Worm (Caenorhabditis elegans) whole organism, L3 larva: ENCODE measurements around the gene C09B8.4.

Experiments
- R02D3.7 ChIP-seq: fragments of 150-350 bp; optimal IDR thresholded peaks from 2 replicates; lab custom pipeline; 2014; ENCODE audit warnings: missing biosample characterization, missing genetic modification characterization
- ZK546.5 ChIP-seq: sonication (generic microtip); optimal IDR thresholded peaks from 2 replicates; lab custom pipeline; 2017; ENCODE audit warnings: missing biosample characterization, missing genetic modification characterization
- aly-2 ChIP-seq: fragments of 150-350 bp; optimal IDR thresholded peaks from 2 replicates; lab custom pipeline; 2014; ENCODE audit warnings: missing biosample characterization, missing genetic modification characterization
- ama-1 ChIP-seq: fragments of 150-350 bp; optimal IDR thresholded peaks from 2 replicates; lab custom pipeline; 2018
- ceh-16 ChIP-seq: sonication (generic microtip); optimal IDR thresholded peaks from 2 replicates; lab custom pipeline; 2017; ENCODE audit warnings: missing biosample characterization, missing genetic modification characterization
- ceh-28 ChIP-seq: fragments of 150-350 bp; optimal IDR thresholded peaks from 2 replicates; lab custom pipeline; 2014; ENCODE audit warnings: missing biosample characterization, missing genetic modification reagents, missing genetic modification characterization
- ceh-9 ChIP-seq: sonication (generic microtip); optimal IDR thresholded peaks from 2 replicates; lab custom pipeline; 2018; ENCODE audit warnings: missing biosample characterization, missing genetic modification characterization
- daf-12 ChIP-seq: fragments of 150-350 bp; optimal IDR thresholded peaks from 2 replicates; lab custom pipeline; 2014; ENCODE audit warnings: missing biosample characterization, missing genetic modification reagents, missing genetic modification characterization
- egl-5 ChIP-seq: fragments of 150-350 bp; optimal IDR thresholded peaks from 2 replicates; lab custom pipeline; 2017; ENCODE audit warnings: missing biosample characterization, missing genetic modification reagents, missing genetic modification characterization, inconsistent platforms
- elt-1 ChIP-seq: fragments of 150-350 bp; optimal IDR thresholded peaks from 2 replicates; lab custom pipeline; 2014; ENCODE audit warnings: missing biosample characterization, missing genetic modification characterization
- eor-1 ChIP-seq, 2 experiments: fragments of 150-350 bp; optimal IDR thresholded peaks; 2 replicates each; lab custom pipeline; 2014 to 2018; ENCODE audit warnings: missing biosample characterization in 2 of 2, missing genetic modification characterization in 2 of 2
- fkh-10 ChIP-seq: sonication (generic microtip); optimal IDR thresholded peaks from 2 replicates; lab custom pipeline; 2017; ENCODE audit warnings: missing biosample characterization, missing genetic modification reagents, missing genetic modification characterization
- fkh-2 ChIP-seq: fragments of 150-350 bp; optimal IDR thresholded peaks from 2 replicates; lab custom pipeline; 2014; ENCODE audit warnings: missing biosample characterization, missing genetic modification reagents, missing genetic modification characterization
- fos-1 ChIP-seq: fragments of 150-350 bp; optimal IDR thresholded peaks from 2 replicates; lab custom pipeline; 2014; ENCODE audit warnings: missing biosample characterization, missing genetic modification characterization
- hmg-11 ChIP-seq: sonication (generic microtip); optimal IDR thresholded peaks from 2 replicates; lab custom pipeline; 2016; ENCODE audit warnings: missing genetic modification characterization, missing compliant biosample characterization
- jun-1 ChIP-seq: fragments of 150-350 bp; optimal IDR thresholded peaks from 2 replicates; lab custom pipeline; 2014; ENCODE audit warnings: missing biosample characterization, missing genetic modification reagents, missing genetic modification characterization
- lin-15B ChIP-seq: fragments of 150-350 bp; optimal IDR thresholded peaks from 2 replicates; lab custom pipeline; 2014; ENCODE audit warnings: missing biosample characterization, missing genetic modification characterization
- mdl-1 ChIP-seq: fragments of 150-350 bp; optimal IDR thresholded peaks from 2 replicates; lab custom pipeline; 2014; ENCODE audit warnings: missing biosample characterization, missing genetic modification characterization
- mml-1 ChIP-seq: fragments of 150-350 bp; sonication (generic microtip); optimal IDR thresholded peaks from 3 replicates; lab custom pipeline; 2014; ENCODE audit warnings: missing biosample characterization, missing genetic modification characterization
- nhr-11 ChIP-seq: fragments of 150-350 bp; optimal IDR thresholded peaks from 2 replicates; lab custom pipeline; 2014; ENCODE audit warnings: missing biosample characterization, missing genetic modification characterization
- nhr-12 ChIP-seq: fragments of 150-350 bp; optimal IDR thresholded peaks from 2 replicates; lab custom pipeline; 2014; ENCODE audit warnings: missing biosample characterization, missing genetic modification characterization
- nhr-23 ChIP-seq: fragments of 150-350 bp; optimal IDR thresholded peaks from 2 replicates; lab custom pipeline; 2014; ENCODE audit warnings: missing biosample characterization, missing genetic modification reagents, missing genetic modification characterization
- nhr-25 ChIP-seq: sonication (generic microtip); optimal IDR thresholded peaks from 2 replicates; lab custom pipeline; 2017; ENCODE audit warnings: missing biosample characterization, missing genetic modification characterization
- nhr-28 ChIP-seq: fragments of 150-350 bp; optimal IDR thresholded peaks from 2 replicates; lab custom pipeline; 2014; ENCODE audit warnings: missing biosample characterization, missing genetic modification characterization
- nhr-43 ChIP-seq: sonication (generic microtip); optimal IDR thresholded peaks from 2 replicates; lab custom pipeline; 2016; ENCODE audit warnings: mild to moderate bottlenecking, missing genetic modification characterization, missing compliant biosample characterization; ENCODE audit not compliant: poor library complexity, severe bottlenecking
- nhr-67 ChIP-seq: fragments of 150-350 bp; optimal IDR thresholded peaks from 2 replicates; lab custom pipeline; 2014; ENCODE audit warnings: missing biosample characterization, missing genetic modification characterization
- nhr-77 ChIP-seq: fragments of 150-350 bp; optimal IDR thresholded peaks from 2 replicates; lab custom pipeline; 2014; ENCODE audit warnings: missing biosample characterization, missing genetic modification characterization
- pha-4 ChIP-seq: fragments of 150-350 bp; optimal IDR thresholded peaks from 2 replicates; lab custom pipeline; 2014; ENCODE audit warnings: missing biosample characterization, missing genetic modification reagents, missing genetic modification characterization
- sea-2 ChIP-seq: fragments of 150-350 bp; sonication (generic microtip); optimal IDR thresholded peaks from 4 replicates; lab custom pipeline; 2014; ENCODE audit warnings: missing biosample characterization, missing genetic modification reagents, missing genetic modification characterization
- snpc-4 ChIP-seq: fragments of 150-350 bp; optimal IDR thresholded peaks from 2 replicates; lab custom pipeline; 2014; ENCODE audit warnings: missing biosample characterization, missing genetic modification characterization
- unc-39 ChIP-seq: sonication (generic microtip); optimal IDR thresholded peaks from 4 replicates; lab custom pipeline; 2017; ENCODE audit warnings: missing biosample characterization, missing genetic modification characterization
- zag-1 ChIP-seq: fragments of 150-350 bp; optimal IDR thresholded peaks from 2 replicates; lab custom pipeline; 2014; ENCODE audit warnings: missing biosample characterization, missing genetic modification characterization
- ztf-11 ChIP-seq: fragments of 150-350 bp; optimal IDR thresholded peaks from 2 replicates; lab custom pipeline; 2014; ENCODE audit warnings: missing biosample characterization, missing genetic modification characterization

C09B8.4 gene

DNA sequence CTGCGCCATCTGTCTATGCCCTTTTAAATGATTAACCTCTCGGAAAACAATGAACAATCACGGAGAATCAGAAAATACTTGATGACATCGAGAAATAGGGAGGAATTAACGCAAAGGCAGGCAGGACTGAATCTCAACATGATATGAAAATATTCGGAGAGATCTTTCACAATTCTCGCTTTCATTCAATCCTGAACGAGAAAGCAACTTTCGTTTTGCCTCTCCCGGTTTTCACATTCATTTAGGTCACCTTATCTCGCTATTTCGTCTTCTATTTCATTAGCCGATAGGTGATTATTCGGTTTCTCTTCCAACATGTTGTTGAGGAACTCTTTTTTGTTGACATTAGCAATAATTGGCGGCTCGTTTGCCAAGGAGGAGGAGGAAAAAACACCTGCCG lies 15.4 kb downstream of the C09B8.4 start:
- TF ChIP-seq nhr-23 (tag; lab: Kevin White, UChicago) (no peak), R02D3.7 (tag; lab: Kevin White, UChicago) (no peak), ztf-11 (tag; lab: Kevin White, UChicago) (no peak), nhr-43 (tag; lab: Kevin White, UChicago) (peak; percentile 41), fos-1 (no peak), lin-15B (tag; lab: Kevin White, UChicago) (no peak), nhr-67 (tag; lab: Kevin White, UChicago) (no peak)

DNA sequence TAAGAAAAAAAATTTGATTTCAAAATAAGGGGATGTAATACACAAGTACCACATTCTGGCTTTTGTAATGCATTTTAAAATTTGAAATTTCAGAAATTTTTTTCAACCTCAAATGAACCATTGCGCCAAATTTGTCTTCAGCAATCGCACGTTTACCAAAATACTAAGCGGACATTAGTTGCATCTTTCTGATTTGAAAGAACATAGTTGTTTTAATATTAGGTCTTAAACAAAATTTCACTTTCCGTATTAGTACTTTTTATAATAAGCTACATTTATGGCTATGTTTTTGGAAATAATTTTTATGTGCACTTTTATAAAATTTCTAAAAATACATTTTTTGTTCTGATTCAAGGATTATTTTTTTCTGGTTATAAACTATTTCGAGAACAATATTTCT lies 15.9 kb downstream of the C09B8.4 start, which contains the start of gene sups-1:
Gene sups-1, plus strand, starts transcription at position 301 of the 400 bp plus-strand sequence.
- TF ChIP-seq eor-1 (tag; optimal IDR thresholded peaks at IDR 0.05; lab: Kevin White, UChicago) (no peak), ceh-16 (tag; lab: Kevin White, UChicago) (no peak), jun-1 (no peak), zag-1 (tag; lab: Kevin White, UChicago) (no peak), ZK546.5 (no peak), nhr-77 (no peak), ztf-11 (tag; lab: Kevin White, UChicago) (no peak), hmg-11 (no peak), sea-2 (no peak), nhr-12 (tag; lab: Kevin White, UChicago) (no peak), egl-5 (tag; lab: Kevin White, UChicago) (no peak)

DNA sequence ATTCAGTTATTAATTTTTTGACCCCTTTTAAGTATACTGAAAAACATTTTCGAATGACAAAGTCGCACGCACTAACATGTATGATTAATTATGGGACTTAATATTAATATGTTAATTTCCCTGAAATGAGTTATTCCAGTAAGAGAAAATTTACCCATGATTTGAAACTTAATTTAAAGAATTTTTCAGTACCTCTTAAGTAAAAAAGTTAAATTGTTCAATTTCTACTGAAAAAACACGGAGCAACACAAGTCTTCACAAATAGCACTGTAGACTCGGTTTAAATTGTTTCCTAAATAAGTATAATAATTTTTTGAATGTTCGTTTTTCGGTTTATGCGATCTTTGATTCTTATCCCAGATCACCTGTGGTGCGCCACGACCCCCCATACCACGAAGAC lies 17.3 kb downstream of the C09B8.4 start:
- TF ChIP-seq sea-2 (no peak), nhr-43 (tag; lab: Kevin White, UChicago) (no peak), nhr-28 (tag; lab: Kevin White, UChicago) (no peak), ceh-9 (tag; lab: Kevin White, UChicago) (no peak), ceh-28 (tag; lab: Kevin White, UChicago) (no peak), fkh-10 (GFP tag; lab: Kevin White, UChicago) (no peak), snpc-4 (tag; lab: Kevin White, UChicago) (no peak), mdl-1 (no peak), mml-1 (no peak), daf-12 (tag; lab: Kevin White, UChicago) (no peak)

DNA sequence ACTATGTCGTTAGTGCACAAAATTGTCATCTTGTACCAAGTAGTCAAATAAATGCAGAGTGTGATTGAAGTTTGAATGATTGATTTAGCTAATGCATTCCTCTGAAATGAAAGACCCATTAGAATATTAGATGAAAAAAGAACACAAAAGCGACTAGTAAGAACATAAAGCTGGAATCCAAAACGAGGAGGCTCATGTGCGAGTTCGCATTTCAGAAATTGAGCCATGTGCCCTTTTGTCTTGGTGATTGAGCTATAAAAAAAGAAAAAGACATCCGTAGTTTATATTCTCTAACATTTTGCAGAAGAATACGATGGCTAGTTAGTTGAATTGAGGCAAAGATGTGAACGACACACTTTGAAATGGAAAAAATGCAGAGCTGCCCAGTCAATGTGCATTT lies 18.3 kb downstream of the C09B8.4 start, which contains the start of gene F22F4.4:
Gene F22F4.4, minus strand, starts transcription at position 101 of the 400 bp plus-strand sequence.
- TF ChIP-seq aly-2 (tag; lab: Kevin White, UChicago) = no peak
- no peak for TF ChIP-seq daf-12 (tag; lab: Kevin White, UChicago)
- TF ChIP-seq nhr-25 (tag; lab: Kevin White, UChicago) = no peak
- no peak for TF ChIP-seq ama-1 (lab: Kevin White, UChicago)
- no peak for TF ChIP-seq mdl-1
- no peak for TF ChIP-seq nhr-43 (tag; lab: Kevin White, UChicago)
- no peak for TF ChIP-seq nhr-28 (tag; lab: Kevin White, UChicago)
- TF ChIP-seq nhr-67 (tag; lab: Kevin White, UChicago) = no peak
- TF ChIP-seq hmg-11 = no peak
- no peak for TF ChIP-seq unc-39 (tag; lab: Kevin White, UChicago)
- no peak for TF ChIP-seq sea-2
- TF ChIP-seq nhr-12 (tag; lab: Kevin White, UChicago) = no peak
- no peak for TF ChIP-seq ceh-9 (tag; lab: Kevin White, UChicago)
- TF ChIP-seq elt-1 (tag; lab: Kevin White, UChicago) = no peak
- no peak for TF ChIP-seq ceh-28 (tag; lab: Kevin White, UChicago)
- no peak for TF ChIP-seq jun-1
- no peak for TF ChIP-seq lin-15B (tag; lab: Kevin White, UChicago)
- TF ChIP-seq pha-4 = no peak
- TF ChIP-seq fkh-2 (tag; lab: Kevin White, UChicago) = no peak
- TF ChIP-seq nhr-11 = no peak
- TF ChIP-seq, all 47 proteins: peak for 0

DNA sequence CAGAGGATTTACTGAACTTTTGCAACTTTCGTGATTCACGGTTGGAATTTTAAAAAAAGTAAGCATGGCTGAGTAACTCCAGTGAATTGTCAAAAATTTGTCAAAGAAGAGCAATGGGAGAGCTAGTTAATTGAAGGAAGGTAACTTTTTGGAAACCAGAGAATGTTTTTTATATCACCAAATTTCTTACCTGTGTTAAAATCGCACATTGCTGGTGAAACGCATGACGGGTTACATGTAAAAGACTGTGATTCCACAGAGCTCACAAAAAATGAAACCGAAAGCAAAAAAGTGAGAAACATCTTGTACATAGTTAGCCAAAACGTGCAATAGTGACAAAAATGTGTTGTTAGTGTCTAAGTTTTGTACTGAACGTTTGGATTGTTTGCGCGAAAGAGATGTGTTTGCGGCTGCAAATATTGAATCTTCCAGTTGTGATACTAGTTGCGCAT lies 20.6 kb downstream of the C09B8.4 start, which contains the start of gene F22F4.9:
Gene F22F4.9, minus strand, starts transcription at position 402 of the 452 bp plus-strand sequence.
- TF ChIP-seq pha-4 (peak; percentile 66), R02D3.7 (tag; lab: Kevin White, UChicago) (no peak), nhr-23 (tag; lab: Kevin White, UChicago) (no peak)
